Worm (Caenorhabditis elegans) whole organism, L4 larva: Measurements from ENCODE around the gene K09F6.13.

ENCODE experiments used
- ces-1 ChIP-seq: fragments of 150-350 bp; sonication (generic microtip); optimal IDR thresholded peaks from 4 replicates; lab custom pipeline; 2014; ENCODE audit warnings: missing biosample characterization, missing genetic modification reagents, missing genetic modification characterization
- fos-1 ChIP-seq: fragments of 150-350 bp; optimal IDR thresholded peaks from 2 replicates; lab custom pipeline; 2014; ENCODE audit warnings: missing biosample characterization, missing genetic modification characterization
- lin-39 ChIP-seq: fragments of 150-350 bp; optimal IDR thresholded peaks from 2 replicates; lab custom pipeline; 2014; ENCODE audit warnings: missing biosample characterization, missing genetic modification reagents, missing genetic modification characterization
- nhr-25 ChIP-seq: sonication (generic microtip); optimal IDR thresholded peaks from 2 replicates; lab custom pipeline; 2017; ENCODE audit warnings: missing genetic modification characterization, mild to moderate bottlenecking, missing compliant biosample characterization, antibody characterized with exemption, moderate library complexity, borderline replicate concordance; ENCODE audit not compliant: insufficient read depth

DNA sequence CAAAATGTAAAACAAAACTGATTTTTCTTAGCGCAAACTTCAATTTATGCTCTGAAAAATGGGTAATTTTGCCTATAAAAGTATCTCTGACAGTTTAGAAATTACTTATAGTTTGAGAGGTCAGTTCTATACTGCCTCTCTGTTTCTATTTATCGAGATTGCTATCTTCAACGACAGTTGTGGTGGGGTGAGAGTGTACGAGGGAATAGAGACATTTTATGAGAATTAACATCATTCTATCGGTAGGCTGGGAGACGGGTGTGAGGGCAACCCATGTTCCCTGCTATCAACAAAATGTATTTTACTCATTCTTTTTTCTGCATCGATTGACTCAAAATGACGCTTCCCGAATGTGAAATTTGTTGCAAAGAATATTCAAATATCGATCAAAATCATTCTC, 31.2 kb downstream of the K09F6.13 start, which contains the start of gene ZK1240.3:
- no peak for TF ChIP-seq fos-1 (tag; lab: Kevin White, UChicago)
- no peak for TF ChIP-seq ces-1 (GFP tag; lab: Kevin White, UChicago)
- no peak for TF ChIP-seq nhr-25 (tag; lab: Kevin White, UChicago)
- TF ChIP-seq lin-39 (tag; lab: Kevin White, UChicago) = no peak
